Worm (Caenorhabditis elegans): ENCODE measurements around the gene gana-1.

ce11 chrV:12047735-12048134 lies 39.3 kb upstream of the gana-1 start:
- no peak for TF ChIP-seq R02D3.7 (tag; optimal IDR thresholded peaks at IDR 0.05)
- no peak for TF ChIP-seq egl-27 (tag; optimal IDR thresholded peaks at IDR 0.05)
- TF ChIP-seq lin-39 (tag; optimal IDR thresholded peaks at IDR 0.05), result no peak
- no peak for TF ChIP-seq dmd-4 (tag; optimal IDR thresholded peaks at IDR 0.05)
- TF ChIP-seq ztf-4 (tag; optimal IDR thresholded peaks at IDR 0.05), result no peak
- TF ChIP-seq elt-3 (tag; optimal IDR thresholded peaks at IDR 0.05), result no peak
